Fruit fly (Drosophila melanogaster) whole organism, embryonic: Measurements from ENCODE around the gene CG11768.

Experiments
- B-H2 ChIP-seq: fragments of 200-800 bp; sonication (Bioruptor generic); optimal IDR thresholded peaks from 2 replicates; lab custom pipeline; 2018; ENCODE audit warnings: missing biosample characterization, mild to moderate bottlenecking, missing genetic modification characterization
- CG12659 ChIP-seq: fragments of 200-800 bp; sonication (Bioruptor generic); optimal IDR thresholded peaks from 3 replicates; lab custom pipeline; 2017; ENCODE audit warnings: mild to moderate bottlenecking, missing biosample characterization, missing genetic modification reagents, missing genetic modification characterization
- CG14667 ChIP-seq: fragments of 200-800 bp; sonication (Bioruptor generic); IDR thresholded peaks from 2 replicates; pipeline ENCODE4 v1.3.6; 2022; ENCODE audit warnings: missing biosample characterization, missing genetic modification characterization
- CG14710 ChIP-seq: fragments of 200-800 bp; sonication (Bioruptor generic); optimal IDR thresholded peaks from 3 replicates; lab custom pipeline; 2019; ENCODE audit warnings: missing biosample characterization, mild to moderate bottlenecking, missing genetic modification characterization, moderate library complexity
- CG17568 ChIP-seq: fragments of 200-800 bp; sonication (Bioruptor generic); optimal IDR thresholded peaks from 2 replicates; lab custom pipeline; 2018; ENCODE audit warnings: missing biosample characterization, mild to moderate bottlenecking, missing genetic modification characterization, moderate library complexity
- CG17802 ChIP-seq: fragments of 200-800 bp; sonication (Bioruptor generic); optimal IDR thresholded peaks from 2 replicates; lab custom pipeline; 2018; ENCODE audit warnings: missing biosample characterization, mild to moderate bottlenecking, missing genetic modification characterization, moderate library complexity
- CG17829 ChIP-seq: fragments of 200-800 bp; optimal IDR thresholded peaks from 2 replicates; lab custom pipeline; 2019; ENCODE audit warnings: missing biosample characterization, mild to moderate bottlenecking, missing genetic modification characterization, moderate library complexity
- CG18619 ChIP-seq: fragments of 200-800 bp; sonication (Bioruptor generic); optimal IDR thresholded peaks from 3 replicates; lab custom pipeline; 2017; ENCODE audit warnings: missing biosample characterization, mild to moderate bottlenecking, missing genetic modification characterization
- CG30020 ChIP-seq: fragments of 200-800 bp; optimal IDR thresholded peaks from 2 replicates; lab custom pipeline; 2019; ENCODE audit warnings: missing biosample characterization, mild to moderate bottlenecking, missing genetic modification characterization, moderate library complexity
- CG32767 ChIP-seq: fragments of 200-800 bp; sonication (Bioruptor generic); IDR thresholded peaks from 2 replicates; pipeline ENCODE4 v1.3.6; 2022; ENCODE audit warnings: missing biosample characterization, missing genetic modification characterization
- CG33213 ChIP-seq: fragments of 200-800 bp; sonication (Bioruptor generic); optimal IDR thresholded peaks from 3 replicates; lab custom pipeline; 2016; ENCODE audit warnings: missing biosample characterization, missing genetic modification characterization
- CG4730 ChIP-seq: fragments of 200-800 bp; sonication (Bioruptor generic); IDR thresholded peaks from 2 replicates; pipeline ENCODE4 v1.3.6; 2022; ENCODE audit warnings: missing biosample characterization, missing genetic modification characterization
- CG6175 ChIP-seq: fragments of 200-800 bp; sonication (Bioruptor generic); IDR thresholded peaks from 3 replicates; pipeline ENCODE4 v1.3.6; 2022; ENCODE audit warnings: missing biosample characterization, missing genetic modification characterization
- CG6654 ChIP-seq: fragments of 200-800 bp; sonication (Bioruptor generic); optimal IDR thresholded peaks from 2 replicates; lab custom pipeline; 2017; ENCODE audit warnings: missing biosample characterization, mild to moderate bottlenecking, missing genetic modification characterization
- CG7987 ChIP-seq: fragments of 200-800 bp; sonication (Bioruptor generic); optimal IDR thresholded peaks from 2 replicates; lab custom pipeline; 2018; ENCODE audit warnings: missing biosample characterization, mild to moderate bottlenecking, missing genetic modification characterization, moderate library complexity
- CG9932 ChIP-seq: fragments of 200-800 bp; sonication (Bioruptor generic); IDR thresholded peaks from 2 replicates; pipeline ENCODE4 v1.3.6; 2022; ENCODE audit warnings: missing biosample characterization, missing genetic modification characterization
- Doc3 ChIP-seq: fragments of 200-800 bp; sonication (Bioruptor generic); IDR thresholded peaks from 3 replicates; pipeline ENCODE4 v1.3.6; 2022; ENCODE audit warnings: missing biosample characterization, missing genetic modification characterization; ENCODE audit not compliant: partially characterized antibody
- HLH3B ChIP-seq: fragments of 200-800 bp; sonication (Bioruptor generic); IDR thresholded peaks from 2 replicates; pipeline ENCODE4 v1.3.6; 2022; ENCODE audit warnings: missing biosample characterization, missing genetic modification characterization
- MBD-R2 ChIP-seq: fragments of 200-800 bp; sonication (Bioruptor generic); IDR thresholded peaks from 2 replicates; pipeline ENCODE4 v1.3.6; 2022; ENCODE audit warnings: missing biosample characterization, missing genetic modification characterization
- Max ChIP-seq: fragments of 200-800 bp; sonication (Bioruptor generic); optimal IDR thresholded peaks from 2 replicates; lab custom pipeline; 2016; ENCODE audit warnings: missing biosample characterization, mild to moderate bottlenecking, missing genetic modification characterization
- Med ChIP-seq: fragments of 200-800 bp; sonication (Bioruptor generic); peaks from one replicate; lab custom pipeline; 2016; ENCODE audit warnings: missing biosample characterization, missing genetic modification characterization, mild to moderate bottlenecking, inconsistent platforms, moderate library complexity
- NC2α ChIP-seq: fragments of 200-800 bp; sonication (Bioruptor generic); optimal IDR thresholded peaks from 2 replicates; lab custom pipeline; 2016; ENCODE audit warnings: missing biosample characterization, missing genetic modification characterization
- Pdp1 ChIP-seq, 2 experiments: fragments of 200-800 bp; sonication (Bioruptor generic); optimal IDR thresholded peaks; 3 replicates each; lab custom pipeline; 2016; ENCODE audit warnings: missing biosample characterization in 2 of 2, missing genetic modification characterization in 2 of 2, mild to moderate bottlenecking in 1 of 2, moderate library complexity in 1 of 2
- Sry-δ ChIP-seq: fragments of 200-800 bp; sonication (Bioruptor generic); optimal IDR thresholded peaks from 2 replicates; lab custom pipeline; 2016; ENCODE audit warnings: missing biosample characterization, missing genetic modification characterization
- Taf1 ChIP-seq: fragments of 200-800 bp; sonication (Bioruptor generic); IDR thresholded peaks from 2 replicates; pipeline ENCODE4 v1.3.6; 2022; ENCODE audit warnings: missing biosample characterization, missing genetic modification characterization
- bigmax ChIP-seq: fragments of 200-800 bp; sonication (Bioruptor generic); optimal IDR thresholded peaks from 2 replicates; lab custom pipeline; 2018; ENCODE audit warnings: missing biosample characterization, mild to moderate bottlenecking, missing genetic modification characterization
- chinmo ChIP-seq: fragments of 200-800 bp; sonication (Bioruptor generic); IDR thresholded peaks from 4 replicates; pipeline ENCODE4 v1.3.6; 2022; ENCODE audit warnings: missing biosample characterization, missing genetic modification characterization; ENCODE audit not compliant: partially characterized antibody
- crol ChIP-seq: fragments of 200-800 bp; sonication (Bioruptor generic); IDR thresholded peaks from 2 replicates; pipeline ENCODE4 v1.3.6; 2022; ENCODE audit warnings: missing biosample characterization, missing genetic modification characterization
- crp ChIP-seq, 2 experiments: fragments of 200-800 bp; sonication (Bioruptor generic); optimal IDR thresholded peaks; 2 replicates in 1 of 2; 3 replicates in 1 of 2; lab custom pipeline; 2017; ENCODE audit warnings: missing biosample characterization in 2 of 2, missing genetic modification characterization in 2 of 2, mild to moderate bottlenecking in 1 of 2, moderate library complexity in 1 of 2
- dpn ChIP-seq, 2 experiments: fragments of 200-800 bp; sonication (Bioruptor generic); optimal IDR thresholded peaks; 3 replicates each; lab custom pipeline; 2016; ENCODE audit warnings: missing biosample characterization in 2 of 2, missing genetic modification characterization in 2 of 2
- fd102C ChIP-seq: fragments of 200-800 bp; sonication (Bioruptor generic); optimal IDR thresholded peaks from 2 replicates; lab custom pipeline; 2018; ENCODE audit warnings: missing biosample characterization, mild to moderate bottlenecking, missing genetic modification characterization, moderate library complexity
- grau ChIP-seq: fragments of 200-800 bp; optimal IDR thresholded peaks from 3 replicates; lab custom pipeline; 2019; ENCODE audit warnings: missing biosample characterization, mild to moderate bottlenecking, missing genetic modification characterization, moderate library complexity
- gro ChIP-seq: fragments of 200-800 bp; sonication (Bioruptor generic); optimal IDR thresholded peaks from 2 replicates; lab custom pipeline; 2016; ENCODE audit warnings: missing biosample characterization, missing genetic modification characterization
- gsb-n ChIP-seq: fragments of 200-800 bp; sonication (Bioruptor generic); optimal IDR thresholded peaks from 3 replicates; lab custom pipeline; 2018; ENCODE audit warnings: missing biosample characterization, mild to moderate bottlenecking, missing genetic modification characterization
- jing ChIP-seq: fragments of 200-800 bp; sonication (Bioruptor generic); optimal IDR thresholded peaks from 2 replicates; lab custom pipeline; 2018; ENCODE audit warnings: missing biosample characterization, mild to moderate bottlenecking, missing genetic modification characterization
- onecut ChIP-seq: fragments of 200-800 bp; sonication (Bioruptor generic); IDR thresholded peaks from 2 replicates; pipeline ENCODE4 v1.3.6; 2022; ENCODE audit warnings: missing biosample characterization, missing genetic modification characterization
- pfk ChIP-seq: fragments of 200-800 bp; sonication (Bioruptor generic); optimal IDR thresholded peaks from 2 replicates; lab custom pipeline; 2018; ENCODE audit warnings: missing biosample characterization, mild to moderate bottlenecking, missing genetic modification characterization, moderate library complexity
- sens ChIP-seq: fragments of 200-800 bp; sonication (Bioruptor generic); peaks from one replicate; lab custom pipeline; 2016; ENCODE audit warnings: missing biosample characterization, missing genetic modification characterization
- sens-2 ChIP-seq: fragments of 200-800 bp; sonication (Bioruptor generic); IDR thresholded peaks from 2 replicates; pipeline ENCODE4 v1.3.6; 2022; ENCODE audit warnings: missing biosample characterization, missing genetic modification characterization
- ssp ChIP-seq: fragments of 200-800 bp; sonication (Bioruptor generic); IDR thresholded peaks from 2 replicates; pipeline ENCODE4 v1.3.6; 2022; ENCODE audit warnings: missing biosample characterization, missing genetic modification characterization
- stc ChIP-seq: fragments of 200-800 bp; sonication (Bioruptor generic); IDR thresholded peaks from 2 replicates; pipeline ENCODE4 v1.3.6; 2022; ENCODE audit warnings: missing biosample characterization, missing genetic modification characterization
- sug ChIP-seq: fragments of 200-800 bp; optimal IDR thresholded peaks from 2 replicates; lab custom pipeline; 2019; ENCODE audit warnings: missing biosample characterization, mild to moderate bottlenecking, missing genetic modification characterization, moderate library complexity
- tna ChIP-seq: fragments of 200-800 bp; sonication (Bioruptor generic); IDR thresholded peaks from 2 replicates; pipeline ENCODE4 v1.3.6; 2022; ENCODE audit warnings: missing biosample characterization, missing genetic modification characterization; ENCODE audit not compliant: partially characterized antibody

CG11768 gene

dm6 chr3R:8718898-8719297, 49.1 kb downstream of the CG11768 start, which contains the start of gene CG11760:
TSS of gene CG11760 (plus strand) at chr3R:8719198.
- TF ChIP-seq sens (GFP tag; lab: Kevin White, UChicago) (peak; percentile 30), Doc3 (GFP tag; lab: Robert Waterston, UW) (0 out of 3 replicates have a peak, but pooled peaks have one; percentile 16), NC2α (GFP tag; lab: Kevin White, UChicago) (no peak), Med (GFP tag; lab: Kevin White, UChicago) (peak; percentile 61), ssp (GFP tag; lab: Robert Waterston, UW) (no peak), B-H2 (GFP tag; lab: Kevin White, UChicago) (no peak), gsb-n (tag; lab: Kevin White, UChicago) (no peak)

- TF ChIP-seq stc (GFP tag; lab: Robert Waterston, UW) = no peak
- TF ChIP-seq CG17568 (GFP tag; lab: Kevin White, UChicago) = no peak
- no peak for TF ChIP-seq CG6175 (GFP tag; lab: Robert Waterston, UW)
- no peak for TF ChIP-seq HLH3B (GFP tag; lab: Robert Waterston, UW)
- no peak for TF ChIP-seq CG6654 (GFP tag; lab: Kevin White, UChicago)
- peak in 1 of 2 experiments; percentile 41 for TF ChIP-seq Pdp1 (GFP tag; optimal IDR thresholded peaks at IDR 0.05; lab: Kevin White, UChicago)
- TF ChIP-seq CG14710 (tag; lab: Kevin White, UChicago) = no peak
- no peak for TF ChIP-seq crol (GFP tag; lab: Robert Waterston, UW)
Measured at dm6 chr3R:8718356-8718755, 49.6 kb downstream of the CG11768 start, which contains the start of gene Cks85A. TSS of gene Cks85A (minus strand) at chr3R:8718456.

dm6 chr3R:8716551-8716879, 51.5 kb downstream of the CG11768 start:
- TF ChIP-seq HLH3B (GFP tag; lab: Robert Waterston, UW) (no peak), Taf1 (GFP tag; lab: Robert Waterston, UW) (peak; percentile 17; the same call in 1 of the 2 replicates), grau (tag; lab: Kevin White, UChicago) (peak; percentile 75)

dm6 chr3R:8715851-8716550, 52.0 kb downstream of the CG11768 start, which contains the start of gene TMEM216:
TSS of gene TMEM216 (plus strand) at chr3R:8716243.
- TF ChIP-seq CG33213 (GFP tag; lab: Kevin White, UChicago) = peak; percentile 42
- peak; percentile 76 for TF ChIP-seq sens (GFP tag; lab: Kevin White, UChicago)
- TF ChIP-seq CG9932 (GFP tag; lab: Robert Waterston, UW) = no peak
- TF ChIP-seq pfk = no peak
- no peak for TF ChIP-seq jing
- TF ChIP-seq Sry-δ (GFP tag; lab: Kevin White, UChicago) = peak; percentile 61
- TF ChIP-seq MBD-R2 (GFP tag; lab: Robert Waterston, UW) = peak; percentile 36; the same call in 1 of the 2 replicates
- TF ChIP-seq chinmo (GFP tag; lab: Robert Waterston, UW) = peak; percentile 84; the same call in 1 of the 4 replicates
- peak; percentile 25 for TF ChIP-seq CG30020
- peak in 1 of 2 experiments; percentile 6 for TF ChIP-seq dpn (GFP tag; optimal IDR thresholded peaks at IDR 0.05; lab: Kevin White, UChicago)
- peak; percentile 52 for TF ChIP-seq Max (GFP tag; lab: Kevin White, UChicago)
- TF ChIP-seq CG17829 (tag; lab: Kevin White, UChicago) = peak; percentile 24
- TF ChIP-seq CG18619 (GFP tag; lab: Kevin White, UChicago) = no peak
- peak; percentile 16 for TF ChIP-seq CG7987
- TF ChIP-seq sens-2 = no peak
- TF ChIP-seq gsb-n (tag; lab: Kevin White, UChicago) = no peak
- TF ChIP-seq tna (GFP tag; lab: Robert Waterston, UW) = no peak; the same call in 1 of the 2 replicates
- peak; percentile 13 for TF ChIP-seq bigmax (GFP tag; lab: Kevin White, UChicago)
- TF ChIP-seq sug = peak; percentile 29
- peak; percentile 24 for TF ChIP-seq gro (GFP tag; lab: Kevin White, UChicago)
- no peak for TF ChIP-seq onecut (GFP tag; lab: Robert Waterston, UW)
- TF ChIP-seq CG14667 (GFP tag; lab: Robert Waterston, UW) = no peak
- no peak for TF ChIP-seq CG4730 (GFP tag; lab: Robert Waterston, UW)
- TF ChIP-seq fd102C (GFP tag; lab: Kevin White, UChicago) = no peak
- no peak for TF ChIP-seq CG32767 (GFP tag; lab: Robert Waterston, UW)
- TF ChIP-seq CG17802 (tag; lab: Kevin White, UChicago) = no peak
- TF ChIP-seq crp (GFP tag; optimal IDR thresholded peaks at IDR 0.05; lab: Kevin White, UChicago) = peak; percentile 7 to 82
- TF ChIP-seq CG12659 (GFP tag; lab: Kevin White, UChicago) = peak; percentile 80
